Fruit fly (Drosophila melanogaster): ENCODE data around the gene Pgant6.

The Pgant6 gene

DNA sequence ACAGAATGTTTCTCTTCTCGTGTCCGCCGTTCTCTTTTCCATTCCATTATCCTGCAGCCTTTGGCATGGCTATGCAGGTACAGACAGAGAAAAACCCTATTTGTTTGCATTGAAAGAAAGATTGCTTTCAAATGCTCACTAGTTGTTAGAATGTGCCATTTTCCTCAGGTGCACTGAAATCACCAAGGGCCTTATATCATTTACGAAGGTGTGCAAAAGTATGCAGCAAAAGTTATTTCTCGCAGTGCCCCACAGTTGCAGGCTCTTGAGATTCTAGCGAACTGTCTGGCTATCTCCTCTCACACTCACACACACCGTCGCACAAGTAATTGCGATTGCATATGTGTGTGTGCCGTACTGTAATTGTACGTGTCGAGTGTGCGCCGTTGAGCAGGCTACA lies 18.3 kb downstream of the Pgant6 start (continued):
- no peak for TF ChIP-seq Elba2 (GFP tag; optimal IDR thresholded peaks at IDR 0.05)
- no peak for TF ChIP-seq CG15514 (GFP tag; optimal IDR thresholded peaks at IDR 0.05)
- no peak for TF ChIP-seq btn (GFP tag; optimal IDR thresholded peaks at IDR 0.05)
- TF ChIP-seq CG3726 (GFP tag; IDR thresholded peaks at IDR 0.05): 0 out of 3 replicates have a peak, but pooled peaks have one; percentile 42
- TF ChIP-seq sima (GFP tag; optimal IDR thresholded peaks at IDR 0.05): no peak
- TF ChIP-seq caup (GFP tag; optimal IDR thresholded peaks at IDR 0.05; ENCODE audit: severe bottlenecking): no peak
- TF ChIP-seq CG11695 (GFP tag; IDR thresholded peaks at IDR 0.05): no peak
- TF ChIP-seq ATbp (GFP tag; optimal IDR thresholded peaks at IDR 0.05): no peak
- 0 out of 2 replicates have a peak, but pooled peaks have one; percentile 13 for TF ChIP-seq Ptx1 (GFP tag; IDR thresholded peaks at IDR 0.05)
- TF ChIP-seq psq (GFP tag; optimal IDR thresholded peaks at IDR 0.05): no peak
- TF ChIP-seq cad (GFP tag; optimal IDR thresholded peaks at IDR 0.05): no peak
- TF ChIP-seq H15 (GFP tag; IDR thresholded peaks at IDR 0.05): 0 out of 3 replicates have a peak, but pooled peaks have one; percentile 9
- TF ChIP-seq Sry-β (GFP tag; optimal IDR thresholded peaks at IDR 0.05): no peak
- TF ChIP-seq trh (GFP tag; optimal IDR thresholded peaks at IDR 0.05): no peak
- TF ChIP-seq CG7987 (GFP tag; optimal IDR thresholded peaks at IDR 0.05): no peak
- TF ChIP-seq E2f1 (GFP tag; IDR thresholded peaks at IDR 0.05): no peak
- TF ChIP-seq run (tag; optimal IDR thresholded peaks at IDR 0.05): no peak
- no peak for TF ChIP-seq CG15269 (tag; optimal IDR thresholded peaks at IDR 0.05)

DNA sequence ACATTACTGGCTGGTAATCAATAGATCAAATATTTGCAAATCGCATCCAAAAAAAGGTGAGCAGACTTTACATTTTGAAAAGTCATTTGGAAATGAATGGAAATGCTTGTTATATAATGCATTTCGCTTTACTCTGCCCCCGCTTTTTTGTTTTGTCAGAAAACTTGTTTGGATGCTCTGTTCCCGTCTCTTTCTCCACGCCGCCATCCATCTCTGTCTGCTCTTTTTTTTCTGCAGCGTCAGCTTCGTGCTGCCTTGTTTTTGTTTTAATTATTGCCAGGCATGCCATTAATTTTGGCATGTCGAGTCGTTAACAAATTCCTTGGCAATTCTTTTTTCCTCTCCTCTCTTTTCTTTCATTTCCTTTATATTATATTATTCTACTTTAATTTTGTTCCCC lies 19.3 kb downstream of the Pgant6 start:
- TF ChIP-seq CG8359 (GFP tag; optimal IDR thresholded peaks at IDR 0.05; ENCODE audit: borderline replicate concordance) (no peak), CG12236 (GFP tag; optimal IDR thresholded peaks at IDR 0.05) (no peak), sr (GFP tag; IDR thresholded peaks at IDR 0.05) (0 out of 3 replicates have a peak, but pooled peaks have one; percentile 13), onecut (GFP tag; IDR thresholded peaks at IDR 0.05) (no peak), CG14965 (GFP tag; optimal IDR thresholded peaks at IDR 0.05; ENCODE audit: borderline replicate concordance) (no peak), CG7556 (GFP tag; optimal IDR thresholded peaks at IDR 0.05) (no peak), Pdp1 (GFP tag; optimal IDR thresholded peaks at IDR 0.05) (peak in 1 of 2 experiments; percentile 89), zfh2 (GFP tag; optimal IDR thresholded peaks at IDR 0.05) (no peak), Asciz (GFP tag; optimal IDR thresholded peaks at IDR 0.05) (peak; percentile 9), nom (GFP tag; optimal IDR thresholded peaks at IDR 0.05) (peak; percentile 5), zfh1 (GFP tag; IDR thresholded peaks at IDR 0.05) (no peak), grn (GFP tag; optimal IDR thresholded peaks at IDR 0.05) (no peak), ab (GFP tag; optimal IDR thresholded peaks at IDR 0.05) (no peak)

dm6 chr3L:2802085-2802484 lies 20.0 kb downstream of the Pgant6 start:
- no peak for TF ChIP-seq zf30C (GFP tag; optimal IDR thresholded peaks at IDR 0.05)
- no peak for TF ChIP-seq prd (optimal IDR thresholded peaks at IDR 0.05)
- 0 out of 3 replicates have a peak, but pooled peaks have one; percentile 7 for TF ChIP-seq prd (GFP tag; IDR thresholded peaks at IDR 0.05)
- no peak for TF ChIP-seq exex (tag; optimal IDR thresholded peaks at IDR 0.05)
- TF ChIP-seq HmgZ (tag; optimal IDR thresholded peaks at IDR 0.05): no peak
- TF ChIP-seq Drgx (GFP tag; IDR thresholded peaks at IDR 0.05): peak; percentile 88
- TF ChIP-seq CG8290 (GFP tag; optimal IDR thresholded peaks at IDR 0.05): no peak
- no peak for TF ChIP-seq CG8290 (tag; optimal IDR thresholded peaks at IDR 0.05)
- TF ChIP-seq CG10431 (GFP tag; optimal IDR thresholded peaks at IDR 0.05): no peak
- TF ChIP-seq nmo (GFP tag; optimal IDR thresholded peaks at IDR 0.05): no peak
- TF ChIP-seq CG17361 (GFP tag; IDR thresholded peaks at IDR 0.05): peak; percentile 72
- TF ChIP-seq al (GFP tag; IDR thresholded peaks at IDR 0.05): no peak
- TF ChIP-seq dmrt11E (tag; optimal IDR thresholded peaks at IDR 0.05): no peak
- no peak for TF ChIP-seq sisA (GFP tag; IDR thresholded peaks at IDR 0.05)
- TF ChIP-seq bsh (GFP tag; optimal IDR thresholded peaks at IDR 0.05): peak in 1 of 2 experiments; percentile 19
- TF ChIP-seq stc (GFP tag; IDR thresholded peaks at IDR 0.05): no peak
- TF ChIP-seq CG3995 (GFP tag; optimal IDR thresholded peaks at IDR 0.05): no peak
- no peak for TF ChIP-seq grn (GFP tag; optimal IDR thresholded peaks at IDR 0.05)
- TF ChIP-seq org-1 (GFP tag; optimal IDR thresholded peaks at IDR 0.05): no peak
- TF ChIP-seq Med (GFP tag): peak; percentile 24
- no peak for TF ChIP-seq CG3726 (GFP tag; IDR thresholded peaks at IDR 0.05)
- TF ChIP-seq Myb (GFP tag; optimal IDR thresholded peaks at IDR 0.05): no peak

Measured in whole organism, embryonic.